Fruit fly (Drosophila melanogaster) whole organism, prepupa: ENCODE measurements around the gene gce.

Source experiments
- CG10631 ChIP-seq: fragments of 200-800 bp; sonication (Bioruptor generic); optimal IDR thresholded peaks from 2 replicates; lab custom pipeline; 2016; ENCODE audit warnings: missing biosample characterization, missing genetic modification characterization
- CG11294 ChIP-seq: fragments of 200-800 bp; sonication (Bioruptor generic); IDR thresholded peaks from 2 replicates; pipeline ENCODE4 v1.3.6; 2022; ENCODE audit warnings: missing biosample characterization, missing genetic modification characterization
- CG11762 ChIP-seq: fragments of 200-800 bp; sonication (Bioruptor generic); optimal IDR thresholded peaks from 3 replicates; lab custom pipeline; 2016; ENCODE audit warnings: missing biosample characterization, missing genetic modification characterization; ENCODE audit not compliant: insufficient read depth
- CG11902 ChIP-seq: fragments of 200-800 bp; sonication (Bioruptor generic); optimal IDR thresholded peaks from 3 replicates; lab custom pipeline; 2016; ENCODE audit warnings: missing biosample characterization, missing genetic modification characterization
- CG15336 ChIP-seq: fragments of 200-800 bp; sonication (Bioruptor generic); IDR thresholded peaks from 2 replicates; pipeline ENCODE4 v1.3.6; 2022; ENCODE audit warnings: missing biosample characterization, missing genetic modification characterization
- CG1621 ChIP-seq: fragments of 200-800 bp; sonication (Bioruptor generic); optimal IDR thresholded peaks from 3 replicates; lab custom pipeline; 2018; ENCODE audit warnings: missing biosample characterization, mild to moderate bottlenecking, missing genetic modification characterization
- CG16779 ChIP-seq: fragments of 200-800 bp; sonication (Bioruptor generic); optimal IDR thresholded peaks from 3 replicates; lab custom pipeline; 2017; ENCODE audit warnings: missing biosample characterization, mild to moderate bottlenecking, missing genetic modification characterization
- CG32006 ChIP-seq: fragments of 200-800 bp; sonication (Bioruptor generic); optimal IDR thresholded peaks from 3 replicates; lab custom pipeline; 2017; ENCODE audit warnings: missing biosample characterization, mild to moderate bottlenecking, missing genetic modification characterization
- CG3919 ChIP-seq: fragments of 200-800 bp; sonication (Bioruptor generic); optimal IDR thresholded peaks from 3 replicates; lab custom pipeline; 2016; ENCODE audit warnings: missing biosample characterization, missing genetic modification characterization
- CG4318 ChIP-seq: fragments of 200-800 bp; sonication (Bioruptor generic); optimal IDR thresholded peaks from 3 replicates; lab custom pipeline; 2017; ENCODE audit warnings: missing biosample characterization, mild to moderate bottlenecking, missing genetic modification characterization
- CG6163 ChIP-seq: fragments of 200-800 bp; sonication (Bioruptor generic); IDR thresholded peaks from 3 replicates; pipeline ENCODE4 v1.3.6; 2022; ENCODE audit warnings: missing biosample characterization, missing genetic modification characterization
- CG6808 ChIP-seq: fragments of 200-800 bp; sonication (Bioruptor generic); optimal IDR thresholded peaks from 3 replicates; lab custom pipeline; 2017; ENCODE audit warnings: missing biosample characterization, missing genetic modification characterization, mild to moderate bottlenecking, moderate library complexity, missing genetic modification reagents
- CG6854 ChIP-seq: fragments of 200-800 bp; sonication (Bioruptor generic); optimal IDR thresholded peaks from 2 replicates; lab custom pipeline; 2017; ENCODE audit warnings: missing biosample characterization, mild to moderate bottlenecking, missing genetic modification characterization
- CG7368 ChIP-seq: fragments of 200-800 bp; sonication (Bioruptor generic); optimal IDR thresholded peaks from 3 replicates; lab custom pipeline; 2016; ENCODE audit warnings: missing biosample characterization, missing genetic modification characterization
- CG8119 ChIP-seq: fragments of 200-800 bp; sonication (Bioruptor generic); IDR thresholded peaks from 3 replicates; pipeline ENCODE4 v1.3.6; 2022; ENCODE audit warnings: missing biosample characterization, missing genetic modification characterization
- Eip93F ChIP-seq: fragments of 200-800 bp; sonication (Bioruptor generic); optimal IDR thresholded peaks from 2 replicates; lab custom pipeline; 2016; ENCODE audit warnings: missing biosample characterization, mild to moderate bottlenecking, missing genetic modification characterization
- Sox102F ChIP-seq: fragments of 200-800 bp; sonication (Bioruptor generic); optimal IDR thresholded peaks from 2 replicates; lab custom pipeline; 2016; ENCODE audit warnings: missing biosample characterization, mild to moderate bottlenecking, missing genetic modification characterization
- Sox14 ChIP-seq: fragments of 200-800 bp; sonication (Bioruptor generic); optimal IDR thresholded peaks from 3 replicates; lab custom pipeline; 2016; ENCODE audit warnings: missing biosample characterization, missing genetic modification characterization
- acj6 ChIP-seq: fragments of 200-800 bp; sonication (Bioruptor generic); optimal IDR thresholded peaks from 3 replicates; lab custom pipeline; 2016; ENCODE audit warnings: missing biosample characterization, missing genetic modification characterization
- eg ChIP-seq: fragments of 200-800 bp; sonication (Bioruptor generic); IDR thresholded peaks from 3 replicates; pipeline ENCODE4 v1.3.6; 2022; ENCODE audit warnings: missing biosample characterization, missing genetic modification characterization
- fd59A ChIP-seq: fragments of 200-800 bp; sonication (Bioruptor generic); optimal IDR thresholded peaks from 2 replicates; lab custom pipeline; 2017; ENCODE audit warnings: missing biosample characterization, mild to moderate bottlenecking, missing genetic modification characterization, missing genetic modification reagents
- fd85E ChIP-seq: fragments of 200-800 bp; sonication (Bioruptor generic); optimal IDR thresholded peaks from 3 replicates; lab custom pipeline; 2016; ENCODE audit warnings: missing biosample characterization, missing genetic modification characterization
- fkh ChIP-seq: fragments of 200-800 bp; sonication (Bioruptor generic); optimal IDR thresholded peaks from 3 replicates; lab custom pipeline; 2017; ENCODE audit warnings: missing biosample characterization, mild to moderate bottlenecking, missing genetic modification characterization, moderate library complexity
- net ChIP-seq: fragments of 200-800 bp; sonication (Bioruptor generic); optimal IDR thresholded peaks from 3 replicates; lab custom pipeline; 2016; ENCODE audit warnings: missing biosample characterization, missing genetic modification characterization
- salr ChIP-seq, 2 experiments: fragments of 200-800 bp; sonication (Bioruptor generic); optimal IDR thresholded peaks; 3 replicates each; lab custom pipeline; 2016 to 2018; ENCODE audit warnings: missing biosample characterization in 2 of 2, missing genetic modification characterization in 2 of 2, mild to moderate bottlenecking in 1 of 2
- spab ChIP-seq: fragments of 200-800 bp; sonication (Bioruptor generic); optimal IDR thresholded peaks from 2 replicates; lab custom pipeline; 2017; ENCODE audit warnings: missing biosample characterization, mild to moderate bottlenecking, missing genetic modification characterization, missing genetic modification reagents
- ss ChIP-seq, 2 experiments: fragments of 200-800 bp; sonication (Bioruptor generic); optimal IDR thresholded peaks; 2 replicates in 1 of 2; 3 replicates in 1 of 2; lab custom pipeline; 2017 to 2018; ENCODE audit warnings: mild to moderate bottlenecking in 2 of 2, missing biosample characterization in 2 of 2, missing genetic modification characterization in 2 of 2, moderate library complexity in 1 of 2
- svp ChIP-seq: fragments of 200-800 bp; sonication (Bioruptor generic); peaks from one replicate; lab custom pipeline; 2016; ENCODE audit warnings: missing biosample characterization, missing genetic modification characterization
- topi ChIP-seq: fragments of 200-800 bp; sonication (Bioruptor generic); optimal IDR thresholded peaks from 3 replicates; lab custom pipeline; 2016; ENCODE audit warnings: missing biosample characterization, missing genetic modification characterization
- vri ChIP-seq: fragments of 200-800 bp; sonication (Bioruptor generic); optimal IDR thresholded peaks from 3 replicates; lab custom pipeline; 2016; ENCODE audit warnings: missing biosample characterization, mild to moderate bottlenecking, missing genetic modification characterization

gce gene

dm6 chrX:15298298-15299069 lies 918 bp downstream of the gce start (continued):
- TF ChIP-seq CG1621 (tag; lab: Kevin White, UChicago), result peak; percentile 65
- TF ChIP-seq CG32006 (GFP tag; lab: Kevin White, UChicago), result peak; percentile 98
- TF ChIP-seq salr (GFP tag; optimal IDR thresholded peaks at IDR 0.05; lab: Kevin White, UChicago), result peak; percentile 60 to 90
- peak; percentile 83 for TF ChIP-seq CG6808
- peak; percentile 71 for TF ChIP-seq Sox102F (GFP tag; lab: Kevin White, UChicago)
- TF ChIP-seq CG16779 (tag; lab: Kevin White, UChicago), result peak; percentile 88
- peak; percentile 44 for TF ChIP-seq fd85E (GFP tag; lab: Kevin White, UChicago)
- no peak for TF ChIP-seq Eip93F (GFP tag; lab: Kevin White, UChicago)
- peak; percentile 83 for TF ChIP-seq fkh
- peak; percentile 96 for TF ChIP-seq CG11294
- TF ChIP-seq topi (GFP tag; lab: Kevin White, UChicago), result peak; percentile 76
- peak; percentile 28 for TF ChIP-seq CG6854 (GFP tag; lab: Kevin White, UChicago)
- TF ChIP-seq net (GFP tag; lab: Kevin White, UChicago), result peak; percentile 92
- peak; percentile 87 for TF ChIP-seq CG3919 (GFP tag; lab: Kevin White, UChicago)
- TF ChIP-seq CG6163 (GFP tag; lab: Robert Waterston, UW), result peak; percentile 87
- peak; percentile 93 for TF ChIP-seq svp
- TF ChIP-seq CG7368 (GFP tag; lab: Kevin White, UChicago), result peak; percentile 82
- peak; percentile 97 for TF ChIP-seq CG15336 (GFP tag; lab: Robert Waterston, UW)
- peak; percentile 80 for TF ChIP-seq CG11902 (GFP tag; lab: Kevin White, UChicago)
- peak; percentile 96 for TF ChIP-seq CG4318 (GFP tag; lab: Kevin White, UChicago)
- peak; percentile 83 for TF ChIP-seq fd59A
- peak; percentile 90 for TF ChIP-seq CG11762 (GFP tag; lab: Kevin White, UChicago)
- TF ChIP-seq Sox14 (GFP tag; lab: Kevin White, UChicago), result peak; percentile 37
- TF ChIP-seq acj6 (GFP tag; lab: Kevin White, UChicago), result peak; percentile 91

DNA sequence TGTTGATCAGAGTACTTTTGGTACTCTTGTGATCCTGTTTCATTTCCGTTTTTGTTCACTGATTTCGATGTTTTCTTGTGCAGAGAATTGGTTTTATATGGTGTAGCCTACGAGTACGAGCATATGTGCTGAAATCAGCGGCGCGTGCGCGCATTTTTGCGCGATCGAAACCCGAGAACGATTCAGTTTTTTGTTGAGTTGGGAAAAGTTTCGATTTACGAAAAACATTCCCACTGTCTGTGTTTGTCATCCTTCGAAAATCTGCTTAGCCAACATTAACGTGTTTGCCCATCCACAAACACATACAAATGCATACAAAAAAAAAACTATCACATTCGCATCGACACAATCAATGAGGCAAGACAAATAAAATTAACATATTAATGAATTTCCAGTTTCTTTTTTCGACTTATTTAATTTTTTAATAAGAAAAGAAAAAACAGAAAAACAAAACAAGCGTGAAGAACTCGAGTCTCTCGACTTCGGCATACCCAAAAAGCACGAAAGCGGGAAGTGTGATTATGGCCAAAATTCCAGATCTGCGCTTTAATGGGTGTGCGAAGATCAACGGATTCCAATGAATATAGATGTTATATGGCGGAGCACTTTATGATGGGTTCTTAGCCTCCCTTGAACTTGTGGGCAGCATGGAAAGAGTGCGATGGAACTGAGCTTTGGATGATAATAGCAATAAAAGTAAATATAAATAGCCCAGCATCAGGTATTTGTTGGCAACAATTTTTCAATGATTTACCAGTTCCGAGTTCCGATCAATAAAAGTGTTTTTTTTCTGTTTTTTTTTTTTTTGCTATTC lies 2.6 kb downstream of the gce start:
- TF ChIP-seq eg (GFP tag; lab: Robert Waterston, UW) (0 out of 3 replicates have a peak, but pooled peaks have one; percentile 19), CG10631 (GFP tag; lab: Kevin White, UChicago) (no peak), CG6163 (GFP tag; lab: Robert Waterston, UW) (no peak), CG8119 (GFP tag; lab: Robert Waterston, UW) (no peak)

DNA sequence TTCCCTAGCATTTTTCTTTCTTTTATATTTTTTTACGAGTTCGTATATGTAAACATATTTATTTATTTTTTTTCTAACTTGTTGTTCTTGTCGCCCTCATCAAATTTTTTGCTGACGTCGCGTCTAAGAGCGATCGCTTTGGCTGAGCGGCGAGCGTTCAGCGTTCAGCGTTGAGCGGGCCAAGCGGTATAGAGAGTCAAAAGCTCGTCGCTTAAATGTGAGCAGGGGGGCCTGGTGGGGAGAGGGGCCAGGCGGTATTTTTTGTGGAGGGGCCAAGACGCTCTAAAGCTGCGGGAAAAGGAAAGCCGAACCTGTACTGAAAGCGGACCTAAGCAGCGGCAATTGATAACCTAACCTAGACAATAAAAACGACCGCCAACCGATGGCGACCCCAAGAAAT lies 3.6 kb downstream of the gce start:
- TF ChIP-seq topi (GFP tag; lab: Kevin White, UChicago), result no peak
- TF ChIP-seq svp, result peak; percentile 58
- TF ChIP-seq spab (GFP tag; lab: Kevin White, UChicago), result no peak
- TF ChIP-seq ss (GFP tag; optimal IDR thresholded peaks at IDR 0.05; lab: Kevin White, UChicago), result no peak
- peak; percentile 17 for TF ChIP-seq vri (GFP tag; lab: Kevin White, UChicago)
- TF ChIP-seq, all 60 proteins: peak for 2
